Fruit fly (Drosophila melanogaster): ENCODE data around the gene Acsx1L.

DNA sequence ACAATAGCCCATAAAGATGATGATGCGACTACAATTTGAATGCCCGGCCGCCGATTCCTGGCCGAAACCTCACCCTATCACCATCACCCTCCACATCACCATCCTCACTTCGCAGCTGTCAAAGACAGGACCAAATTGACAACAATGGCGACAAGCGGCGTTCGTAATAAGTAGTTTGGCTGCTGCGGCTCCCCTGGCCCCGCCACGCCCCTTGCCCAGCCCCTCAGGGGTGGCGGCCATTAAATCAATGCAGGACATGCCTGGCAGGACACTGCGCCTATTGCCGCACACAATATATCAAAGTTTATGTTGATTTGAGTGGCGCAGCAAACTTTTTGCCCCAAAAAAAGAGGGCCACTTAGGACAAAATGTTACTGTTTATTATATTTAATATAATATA lies 47.4 kb downstream of the Acsx1L start:
- TF ChIP-seq usp (GFP tag; optimal IDR thresholded peaks at IDR 0.05), result no peak
- TF ChIP-seq EcR (GFP tag; optimal IDR thresholded peaks at IDR 0.05), result no peak
